Worm (Caenorhabditis elegans): Measurements from ENCODE around the gene C49F5.3.

ce11 chrX:12007905-12008466 lies 24.6 kb upstream of the C49F5.3 start:
- TF ChIP-seq aly-2 (tag; optimal IDR thresholded peaks at IDR 0.05) (no peak), jun-1 (tag; optimal IDR thresholded peaks at IDR 0.05) (no peak), fos-1 (tag; optimal IDR thresholded peaks at IDR 0.05) (no peak), elt-2 (tag; optimal IDR thresholded peaks at IDR 0.05) (no peak), eor-1 (tag; optimal IDR thresholded peaks at IDR 0.05) (no peak), unc-39 (tag; optimal IDR thresholded peaks at IDR 0.05) (no peak)

Data from whole organism, L3 larva.